Fruit fly (Drosophila melanogaster) whole organism, pupa: ENCODE measurements around the gene CG7246.

ENCODE experiments used
- CG10348 ChIP-seq: fragments of 200-800 bp; sonication (Bioruptor generic); IDR thresholded peaks from 2 replicates; pipeline ENCODE4 v1.3.6; 2022; ENCODE audit warnings: missing biosample characterization, missing genetic modification characterization
- CG12605 ChIP-seq: fragments of 200-800 bp; sonication (Bioruptor generic); IDR thresholded peaks from 2 replicates; pipeline ENCODE4 v1.3.6; 2022; ENCODE audit warnings: missing biosample characterization, missing genetic modification characterization
- CG13204 ChIP-seq: fragments of 200-800 bp; sonication (Bioruptor generic); optimal IDR thresholded peaks from 2 replicates; lab custom pipeline; 2018; ENCODE audit warnings: missing biosample characterization, mild to moderate bottlenecking, missing genetic modification characterization, moderate library complexity
- CG14655 ChIP-seq: fragments of 200-800 bp; sonication (Bioruptor generic); optimal IDR thresholded peaks from 3 replicates; lab custom pipeline; 2017; ENCODE audit warnings: mild to moderate bottlenecking, missing biosample characterization, missing genetic modification reagents, missing genetic modification characterization
- CG15710 ChIP-seq: fragments of 200-800 bp; sonication (Bioruptor generic); optimal IDR thresholded peaks from 2 replicates; lab custom pipeline; 2018; ENCODE audit warnings: missing biosample characterization, mild to moderate bottlenecking, missing genetic modification characterization, moderate library complexity
- CG17806 ChIP-seq: fragments of 200-800 bp; sonication (Bioruptor generic); optimal IDR thresholded peaks from 2 replicates; lab custom pipeline; 2018; ENCODE audit warnings: missing biosample characterization, mild to moderate bottlenecking, missing genetic modification characterization, moderate library complexity
- CG32121 ChIP-seq: fragments of 200-800 bp; sonication (Bioruptor generic); IDR thresholded peaks from 2 replicates; pipeline ENCODE4 v1.3.6; 2022; ENCODE audit warnings: missing biosample characterization, missing genetic modification characterization
- CG34367 ChIP-seq: fragments of 200-800 bp; sonication (Bioruptor generic); optimal IDR thresholded peaks from 2 replicates; lab custom pipeline; 2018; ENCODE audit warnings: missing biosample characterization, mild to moderate bottlenecking, missing genetic modification characterization
- CG4496 ChIP-seq: fragments of 200-800 bp; sonication (Bioruptor generic); IDR thresholded peaks from 3 replicates; pipeline ENCODE4 v1.3.6; 2022; ENCODE audit warnings: missing biosample characterization, missing genetic modification characterization
- CG8159 ChIP-seq: fragments of 200-800 bp; sonication (Bioruptor generic); optimal IDR thresholded peaks from 3 replicates; lab custom pipeline; 2018; ENCODE audit warnings: missing biosample characterization, mild to moderate bottlenecking, missing genetic modification characterization, moderate library complexity
- CG8301 ChIP-seq: fragments of 200-800 bp; sonication (Bioruptor generic); optimal IDR thresholded peaks from 2 replicates; lab custom pipeline; 2018; ENCODE audit warnings: missing biosample characterization, mild to moderate bottlenecking, missing genetic modification characterization
- CG9948 ChIP-seq: fragments of 200-800 bp; sonication (Bioruptor generic); optimal IDR thresholded peaks from 2 replicates; lab custom pipeline; 2018; ENCODE audit warnings: missing biosample characterization, mild to moderate bottlenecking, missing genetic modification characterization, moderate library complexity
- D1 ChIP-seq: fragments of 200-800 bp; sonication (Bioruptor generic); optimal IDR thresholded peaks from 2 replicates; lab custom pipeline; 2018; ENCODE audit warnings: missing biosample characterization, mild to moderate bottlenecking, missing genetic modification characterization, moderate library complexity
- EcR ChIP-seq: fragments of 200-800 bp; sonication (Bioruptor generic); optimal IDR thresholded peaks from 3 replicates; lab custom pipeline; 2019; ENCODE audit warnings: missing biosample characterization, missing genetic modification characterization, mild to moderate bottlenecking, moderate library complexity, missing genetic modification reagents
- Ets98B ChIP-seq: fragments of 200-800 bp; sonication (Bioruptor generic); IDR thresholded peaks from 2 replicates; pipeline ENCODE4 v1.3.6; 2022; ENCODE audit warnings: missing biosample characterization, missing genetic modification characterization
- Pif1A ChIP-seq: fragments of 200-800 bp; sonication (Bioruptor generic); optimal IDR thresholded peaks from 3 replicates; lab custom pipeline; 2016; ENCODE audit warnings: missing biosample characterization, missing genetic modification characterization
- Pif1B ChIP-seq: fragments of 200-800 bp; sonication (Bioruptor generic); optimal IDR thresholded peaks from 3 replicates; lab custom pipeline; 2016; ENCODE audit warnings: missing biosample characterization, missing genetic modification characterization
- Snoo ChIP-seq: fragments of 200-800 bp; sonication (Bioruptor generic); optimal IDR thresholded peaks from 3 replicates; lab custom pipeline; 2017; ENCODE audit warnings: missing biosample characterization, mild to moderate bottlenecking, missing genetic modification characterization, inconsistent platforms
- fd96Ca ChIP-seq: fragments of 200-800 bp; sonication (Bioruptor generic); IDR thresholded peaks from 3 replicates; pipeline ENCODE4 v1.3.6; 2022; ENCODE audit warnings: missing biosample characterization, missing genetic modification characterization
- gl ChIP-seq: fragments of 200-800 bp; sonication (Bioruptor generic); optimal IDR thresholded peaks from 2 replicates; lab custom pipeline; 2018; ENCODE audit warnings: missing biosample characterization, mild to moderate bottlenecking, missing genetic modification characterization
- rn ChIP-seq: fragments of 200-800 bp; sonication (Bioruptor generic); IDR thresholded peaks from 2 replicates; pipeline ENCODE4 v1.3.6; 2022; ENCODE audit warnings: missing biosample characterization, missing genetic modification characterization

CG7246 gene

DNA sequence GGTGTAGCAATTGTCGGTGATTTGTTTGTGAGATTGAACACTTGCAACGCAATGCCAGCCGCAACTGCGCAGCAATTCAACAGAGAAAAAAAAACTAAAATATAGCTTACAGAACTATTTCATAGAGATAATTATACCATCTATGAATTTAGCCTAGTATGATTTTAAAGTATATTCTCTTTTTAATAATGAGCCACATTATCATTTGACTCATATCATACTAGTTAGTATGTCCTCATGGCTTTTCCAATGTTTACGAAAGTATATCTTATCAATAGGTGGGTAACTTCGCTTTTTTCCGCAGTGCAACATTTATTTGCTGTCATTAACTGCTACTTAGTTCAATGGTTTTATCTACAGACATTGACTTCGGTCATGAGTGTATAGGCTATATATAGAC lies 42.1 kb downstream of the CG7246 start:
- TF ChIP-seq CG4496 = no peak; the same call in 2 of the 3 replicates
- no peak for TF ChIP-seq CG12605
- no peak for TF ChIP-seq CG10348 (GFP tag; lab: Robert Waterston, UW)
- TF ChIP-seq CG17806 (tag; lab: Kevin White, UChicago) = no peak
- TF ChIP-seq Snoo (tag; lab: Kevin White, UChicago) = no peak
- peak; percentile 9 for TF ChIP-seq CG8301 (tag; lab: Kevin White, UChicago)
- TF ChIP-seq CG14655 (GFP tag; lab: Kevin White, UChicago) = peak; percentile 32
- TF ChIP-seq gl (tag; lab: Kevin White, UChicago) = no peak
- no peak for TF ChIP-seq Pif1A
- TF ChIP-seq EcR = peak; percentile 48
- no peak for TF ChIP-seq CG32121 (GFP tag; lab: Robert Waterston, UW)
- no peak for TF ChIP-seq CG34367 (tag; lab: Kevin White, UChicago)
- TF ChIP-seq CG9948 = no peak
- no peak for TF ChIP-seq rn (GFP tag; lab: Robert Waterston, UW)
- TF ChIP-seq CG13204 (GFP tag; lab: Kevin White, UChicago) = no peak
- TF ChIP-seq Pif1B (GFP tag; lab: Kevin White, UChicago) = no peak
- TF ChIP-seq fd96Ca = no peak

dm6 chrX:9036113-9036512 lies 44.7 kb downstream of the CG7246 start:
- TF ChIP-seq CG4496 = no peak
- no peak for TF ChIP-seq Pif1A
- TF ChIP-seq rn (GFP tag; lab: Robert Waterston, UW) = no peak
- TF ChIP-seq CG8301 (tag; lab: Kevin White, UChicago) = no peak
- TF ChIP-seq D1 (tag; lab: Kevin White, UChicago) = no peak
- no peak for TF ChIP-seq fd96Ca
- no peak for TF ChIP-seq CG15710 (tag; lab: Kevin White, UChicago)
- TF ChIP-seq CG8159 (tag; lab: Kevin White, UChicago) = no peak
- no peak for TF ChIP-seq CG32121 (GFP tag; lab: Robert Waterston, UW)
- TF ChIP-seq CG14655 (GFP tag; lab: Kevin White, UChicago) = no peak
- no peak for TF ChIP-seq Pif1B (GFP tag; lab: Kevin White, UChicago)
- TF ChIP-seq CG10348 (GFP tag; lab: Robert Waterston, UW) = no peak
- no peak for TF ChIP-seq CG34367 (tag; lab: Kevin White, UChicago)
- no peak for TF ChIP-seq CG13204 (GFP tag; lab: Kevin White, UChicago)

- no peak; the same call in 2 of the 3 replicates for TF ChIP-seq fd96Ca
- TF ChIP-seq CG12605 = peak; percentile 60; the same call in 1 of the 2 replicates
- peak; percentile 69; the same call in 1 of the 2 replicates for TF ChIP-seq Ets98B (GFP tag; lab: Robert Waterston, UW)
- TF ChIP-seq CG32121 (GFP tag; lab: Robert Waterston, UW) = peak; percentile 38; the same call in 1 of the 2 replicates
- no peak for TF ChIP-seq CG8301 (tag; lab: Kevin White, UChicago)
- 0 out of 3 replicates have a peak, but pooled peaks have one; percentile 35 for TF ChIP-seq CG4496
- TF ChIP-seq CG13204 (GFP tag; lab: Kevin White, UChicago) = peak; percentile 90
- peak; percentile 50 for TF ChIP-seq Pif1A
- TF ChIP-seq Pif1B (GFP tag; lab: Kevin White, UChicago) = peak; percentile 9
- TF ChIP-seq Snoo (tag; lab: Kevin White, UChicago) = peak; percentile 7
These were observed 50.9 kb downstream of the CG7246 start, which contains the start of gene Nost for dm6 chrX:9029900-9030373. Gene Nost, plus strand, starts transcription at chrX:9030205.

dm6 chrX:9029416-9029815 lies 51.4 kb downstream of the CG7246 start:
- TF ChIP-seq fd96Ca (no peak), Snoo (tag; lab: Kevin White, UChicago) (no peak), CG8301 (tag; lab: Kevin White, UChicago) (no peak), D1 (tag; lab: Kevin White, UChicago) (no peak), CG15710 (tag; lab: Kevin White, UChicago) (no peak), gl (tag; lab: Kevin White, UChicago) (no peak), CG4496 (no peak), CG8159 (tag; lab: Kevin White, UChicago) (no peak), CG14655 (GFP tag; lab: Kevin White, UChicago) (no peak)
